Fruit fly (Drosophila melanogaster) whole organism, embryonic: Measurements from ENCODE around the gene jdp.
A peak's percentile ranks its signal among the peaks of the same experiment; 100 is the strongest.

Experiments
- Ada2b ChIP-seq: fragments of 200-800 bp; sonication (Bioruptor generic); IDR thresholded peaks from 2 replicates; pipeline ENCODE4 v1.3.6; 2022; ENCODE audit warnings: missing biosample characterization, missing genetic modification characterization
- Aef1 ChIP-seq: fragments of 200-800 bp; sonication (Bioruptor generic); IDR thresholded peaks from 3 replicates; pipeline ENCODE4 v1.3.6; 2022; ENCODE audit warnings: missing biosample characterization, missing genetic modification characterization
- CG10274 ChIP-seq: fragments of 200-800 bp; sonication (Bioruptor generic); optimal IDR thresholded peaks from 3 replicates; lab custom pipeline; 2017; ENCODE audit warnings: missing biosample characterization, mild to moderate bottlenecking, missing genetic modification characterization
- CG12769 ChIP-seq: fragments of 200-800 bp; sonication (Bioruptor generic); optimal IDR thresholded peaks from 2 replicates; lab custom pipeline; 2019; ENCODE audit warnings: missing biosample characterization, mild to moderate bottlenecking, missing genetic modification characterization, moderate library complexity
- CG1603 ChIP-seq: fragments of 200-800 bp; sonication (Bioruptor generic); optimal IDR thresholded peaks from 2 replicates; lab custom pipeline; 2019; ENCODE audit warnings: missing biosample characterization, mild to moderate bottlenecking, missing genetic modification characterization, moderate library complexity
- CG30403 ChIP-seq: fragments of 200-800 bp; sonication (Bioruptor generic); optimal IDR thresholded peaks from 3 replicates; lab custom pipeline; 2016; ENCODE audit warnings: missing biosample characterization, missing genetic modification characterization
- CG32532 ChIP-seq: fragments of 200-800 bp; sonication (Bioruptor generic); IDR thresholded peaks from 2 replicates; pipeline ENCODE4 v1.3.6; 2022; ENCODE audit warnings: missing biosample characterization, missing genetic modification characterization
- CG33213 ChIP-seq: fragments of 200-800 bp; sonication (Bioruptor generic); optimal IDR thresholded peaks from 3 replicates; lab custom pipeline; 2016; ENCODE audit warnings: missing biosample characterization, missing genetic modification characterization
- CG4617 ChIP-seq: fragments of 200-800 bp; sonication (Bioruptor generic); optimal IDR thresholded peaks from 3 replicates; lab custom pipeline; 2016; ENCODE audit warnings: missing biosample characterization, missing genetic modification characterization, borderline replicate concordance
- CG7786 ChIP-seq: fragments of 200-800 bp; sonication (Bioruptor generic); optimal IDR thresholded peaks from 2 replicates; lab custom pipeline; 2016; ENCODE audit warnings: missing biosample characterization, missing genetic modification characterization
- CG8359 ChIP-seq: fragments of 200-800 bp; sonication (Bioruptor generic); optimal IDR thresholded peaks from 2 replicates; lab custom pipeline; 2017; ENCODE audit warnings: missing biosample characterization, mild to moderate bottlenecking, missing genetic modification characterization, borderline replicate concordance
- CG8478 ChIP-seq: fragments of >200 bp; optimal IDR thresholded peaks from 2 replicates; lab custom pipeline; 2018
- D19B ChIP-seq: fragments of 200-800 bp; sonication (Bioruptor generic); optimal IDR thresholded peaks from 2 replicates; lab custom pipeline; 2017; ENCODE audit warnings: missing biosample characterization, mild to moderate bottlenecking, missing genetic modification characterization
- Dll ChIP-seq: fragments of 200-800 bp; sonication (Bioruptor generic); IDR thresholded peaks from 4 replicates; pipeline ENCODE4 v1.3.6; 2022; ENCODE audit warnings: missing biosample characterization, missing genetic modification characterization; ENCODE audit not compliant: partially characterized antibody
- Drgx ChIP-seq: fragments of 200-800 bp; sonication (Bioruptor generic); IDR thresholded peaks from 2 replicates; pipeline ENCODE4 v1.3.6; 2022; ENCODE audit warnings: missing biosample characterization, missing genetic modification characterization
- Ets65A ChIP-seq: fragments of 200-800 bp; sonication (Bioruptor generic); peaks from one replicate; lab custom pipeline; 2016; ENCODE audit warnings: missing biosample characterization, missing genetic modification characterization
- Gsc ChIP-seq: fragments of 200-800 bp; sonication (Bioruptor generic); IDR thresholded peaks from 2 replicates; pipeline ENCODE4 v1.3.6; 2022; ENCODE audit warnings: missing biosample characterization, missing genetic modification characterization
- HHEX ChIP-seq: fragments of 200-800 bp; sonication (Bioruptor generic); optimal IDR thresholded peaks from 3 replicates; lab custom pipeline; 2017; ENCODE audit warnings: missing biosample characterization, mild to moderate bottlenecking, missing genetic modification characterization, missing genetic modification reagents
- HmgD ChIP-seq: fragments of 200-800 bp; sonication (Bioruptor generic); optimal IDR thresholded peaks from 3 replicates; lab custom pipeline; 2016; ENCODE audit warnings: missing biosample characterization, missing genetic modification characterization
- Hr39 ChIP-seq: fragments of >200 bp; optimal IDR thresholded peaks from 2 replicates; lab custom pipeline; 2017
- Hr78 ChIP-seq, 2 experiments: fragments of 200-800 bp in 1 of 2; fragments of >200 bp in 1 of 2; sonication (Bioruptor generic) in 1 of 2; optimal IDR thresholded peaks; 2 replicates each; lab custom pipeline; 2017 to 2019; ENCODE audit warnings: missing biosample characterization in 2 of 2, missing genetic modification characterization in 2 of 2, mild to moderate bottlenecking in 1 of 2, moderate library complexity in 1 of 2
- Lhr ChIP-seq: fragments of 200-800 bp; sonication (Bioruptor generic); optimal IDR thresholded peaks from 3 replicates; lab custom pipeline; 2017; ENCODE audit warnings: mild to moderate bottlenecking, missing biosample characterization, missing genetic modification reagents, missing genetic modification characterization
- MBD-R2 ChIP-seq: fragments of 200-800 bp; sonication (Bioruptor generic); IDR thresholded peaks from 2 replicates; pipeline ENCODE4 v1.3.6; 2022; ENCODE audit warnings: missing biosample characterization, missing genetic modification characterization
- Med ChIP-seq: fragments of 200-800 bp; sonication (Bioruptor generic); peaks from one replicate; lab custom pipeline; 2016; ENCODE audit warnings: missing biosample characterization, missing genetic modification characterization, mild to moderate bottlenecking, inconsistent platforms, moderate library complexity
- NFAT ChIP-seq: fragments of 200-800 bp; sonication (Bioruptor generic); IDR thresholded peaks from 2 replicates; pipeline ENCODE4 v1.3.6; 2022; ENCODE audit warnings: missing biosample characterization, missing genetic modification characterization
- Scr ChIP-seq: fragments of 200-800 bp; sonication (Bioruptor generic); IDR thresholded peaks from 2 replicates; pipeline ENCODE4 v1.3.6; 2022; ENCODE audit warnings: missing biosample characterization, missing genetic modification characterization; ENCODE audit not compliant: partially characterized antibody
- Tbp ChIP-seq: fragments of >200 bp; optimal IDR thresholded peaks from 2 replicates; lab custom pipeline; 2018; ENCODE audit warnings: missing biosample characterization, missing genetic modification characterization
- ara ChIP-seq: fragments of 200-800 bp; sonication (Bioruptor generic); IDR thresholded peaks from 2 replicates; pipeline ENCODE4 v1.3.6; 2022; ENCODE audit warnings: missing biosample characterization, missing genetic modification characterization
- bcd ChIP-seq: fragments of 200-800 bp; sonication (Bioruptor generic); optimal IDR thresholded peaks from 2 replicates; lab custom pipeline; 2017; ENCODE audit warnings: missing biosample characterization, mild to moderate bottlenecking, missing genetic modification characterization
- ci ChIP-seq: fragments of 200-800 bp; sonication (Bioruptor generic); IDR thresholded peaks from 3 replicates; pipeline ENCODE4 v1.3.6; 2022; ENCODE audit warnings: missing biosample characterization, missing genetic modification characterization
- dimm ChIP-seq: fragments of 200-800 bp; sonication (Bioruptor generic); IDR thresholded peaks from 2 replicates; pipeline ENCODE4 v1.3.6; 2022; ENCODE audit warnings: missing biosample characterization, missing genetic modification characterization
- ken ChIP-seq: fragments of 200-800 bp; sonication (Bioruptor generic); IDR thresholded peaks from 3 replicates; pipeline ENCODE4 v1.3.6; 2022; ENCODE audit warnings: missing biosample characterization, missing genetic modification characterization
- lola ChIP-seq, 3 experiments: fragments of >200 bp in 2 of 3; fragments of 200-800 bp in 1 of 3; sonication (Bioruptor generic) in 1 of 3; optimal IDR thresholded peaks; 2 replicates each; lab custom pipeline; 2017 to 2019; ENCODE audit warnings: missing biosample characterization in 3 of 3, missing genetic modification characterization in 3 of 3, mild to moderate bottlenecking in 1 of 3, moderate library complexity in 1 of 3
- mam ChIP-seq: fragments of 200-800 bp; sonication (Bioruptor generic); optimal IDR thresholded peaks from 3 replicates; lab custom pipeline; 2016; ENCODE audit warnings: missing biosample characterization, missing genetic modification characterization
- mirr ChIP-seq: fragments of 200-800 bp; sonication (Bioruptor generic); optimal IDR thresholded peaks from 3 replicates; lab custom pipeline; 2018; ENCODE audit warnings: missing biosample characterization, mild to moderate bottlenecking, missing genetic modification characterization
- otp ChIP-seq: fragments of 200-800 bp; sonication (Bioruptor generic); IDR thresholded peaks from 3 replicates; pipeline ENCODE4, ENCODE4 v1.3.6; 2022; ENCODE audit warnings: missing biosample characterization, missing genetic modification characterization
- sens ChIP-seq: fragments of 200-800 bp; sonication (Bioruptor generic); peaks from one replicate; lab custom pipeline; 2016; ENCODE audit warnings: missing biosample characterization, missing genetic modification characterization
- sima ChIP-seq: fragments of 200-800 bp; sonication (Bioruptor generic); optimal IDR thresholded peaks from 2 replicates; lab custom pipeline; 2016; ENCODE audit warnings: missing biosample characterization, missing genetic modification characterization
- sisA ChIP-seq: fragments of 200-800 bp; sonication (Bioruptor generic); IDR thresholded peaks from 2 replicates; pipeline ENCODE4 v1.3.6; 2022; ENCODE audit warnings: missing biosample characterization, missing genetic modification characterization
- ssp ChIP-seq: fragments of 200-800 bp; sonication (Bioruptor generic); IDR thresholded peaks from 2 replicates; pipeline ENCODE4 v1.3.6; 2022; ENCODE audit warnings: missing biosample characterization, missing genetic modification characterization
- tll ChIP-seq, 2 experiments: fragments of 200-800 bp in 1 of 2; fragments of >200 bp in 1 of 2; sonication (Bioruptor generic) in 1 of 2; optimal IDR thresholded peaks; 2 replicates each; lab custom pipeline; 2017 to 2019; ENCODE audit warnings: missing biosample characterization in 2 of 2, missing genetic modification characterization in 2 of 2, mild to moderate bottlenecking in 1 of 2, moderate library complexity in 1 of 2
- twi ChIP-seq: fragments of 200-800 bp; optimal IDR thresholded peaks from 2 replicates; lab custom pipeline; 2019; ENCODE audit warnings: missing biosample characterization, mild to moderate bottlenecking, missing genetic modification characterization, moderate library complexity
- wor ChIP-seq: fragments of 200-800 bp; sonication (Bioruptor generic); IDR thresholded peaks from 2 replicates; pipeline ENCODE4 v1.3.6; 2022; ENCODE audit warnings: missing biosample characterization, missing genetic modification characterization

jdp gene

DNA sequence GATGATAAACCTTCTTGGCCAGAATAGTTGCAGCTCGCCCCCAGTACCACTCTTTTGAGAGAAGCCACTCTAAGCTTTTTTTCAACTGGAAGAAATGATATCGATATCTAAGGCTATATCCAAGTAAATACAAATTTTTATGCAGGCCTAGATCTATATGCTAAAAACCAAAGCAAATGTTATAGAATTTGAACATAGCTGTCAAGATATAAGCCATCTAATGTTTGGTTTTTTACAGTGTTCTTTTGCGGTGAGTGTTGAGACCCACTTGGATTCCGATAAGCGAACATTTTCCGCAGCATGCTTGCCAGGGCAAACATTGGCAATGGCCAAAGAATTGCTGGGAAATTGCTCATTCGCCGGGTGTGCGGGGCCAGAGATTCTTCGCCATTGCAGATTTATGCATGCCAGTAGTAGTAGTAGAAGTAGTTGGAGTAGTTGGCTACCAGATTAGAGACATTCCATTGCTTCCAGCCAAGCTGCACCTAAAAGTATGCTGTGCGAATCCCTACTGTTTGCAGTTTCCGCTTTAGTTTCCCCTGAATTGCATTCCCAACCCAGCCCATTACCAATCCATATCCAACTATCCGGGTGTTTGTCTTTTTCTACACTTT lies 2.0 kb upstream of the jdp start:
- TF ChIP-seq Lhr (GFP tag; lab: Kevin White, UChicago) = no peak
- TF ChIP-seq sens (GFP tag; lab: Kevin White, UChicago) = peak; percentile 56
- TF ChIP-seq CG8478 (lab: Kevin White, UChicago) = peak; percentile 24
- 0 out of 3 replicates have a peak, but pooled peaks have one; percentile 28 for TF ChIP-seq ci
- TF ChIP-seq tll (GFP tag; optimal IDR thresholded peaks at IDR 0.05; lab: Kevin White, UChicago) = no peak
- TF ChIP-seq Med (GFP tag; lab: Kevin White, UChicago) = peak; percentile 52
- TF ChIP-seq, all 482 proteins: peak for 4

DNA sequence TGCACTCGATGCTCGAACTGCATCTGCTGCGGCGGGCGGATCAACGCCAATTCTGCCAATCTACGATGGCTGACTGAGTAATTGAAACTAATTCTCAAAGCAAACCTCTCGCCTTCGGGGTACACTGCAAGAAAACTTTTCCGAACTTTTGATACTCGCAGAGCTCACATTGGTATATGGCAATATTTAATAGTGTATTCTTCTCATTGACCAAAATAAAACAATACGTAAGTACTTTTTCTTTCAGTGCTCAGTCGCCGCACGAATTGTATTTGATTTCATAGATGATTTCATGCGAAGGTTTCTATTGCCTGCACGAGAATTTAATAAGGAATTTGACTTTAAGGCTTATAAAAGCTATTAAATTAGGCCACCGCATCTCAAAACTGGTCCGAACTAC lies 1.2 kb downstream of the jdp start:
- peak; percentile 26; the same call in 1 of the 2 replicates for TF ChIP-seq Drgx (GFP tag; lab: Robert Waterston, UW)
- no peak for TF ChIP-seq Dll
- peak; percentile 12; the same call in 1 of the 3 replicates for TF ChIP-seq Aef1 (GFP tag; lab: Robert Waterston, UW)
- 0 out of 2 replicates have a peak, but pooled peaks have one; percentile 21 for TF ChIP-seq Ada2b
- no peak for TF ChIP-seq D19B (GFP tag; lab: Kevin White, UChicago)
- TF ChIP-seq Ets65A = peak; percentile 56
- TF ChIP-seq sisA (GFP tag; lab: Robert Waterston, UW) = 0 out of 2 replicates have a peak, but pooled peaks have one; percentile 3
- TF ChIP-seq Med (GFP tag; lab: Kevin White, UChicago) = peak; percentile 63
- TF ChIP-seq twi (tag; lab: Kevin White, UChicago) = no peak

DNA sequence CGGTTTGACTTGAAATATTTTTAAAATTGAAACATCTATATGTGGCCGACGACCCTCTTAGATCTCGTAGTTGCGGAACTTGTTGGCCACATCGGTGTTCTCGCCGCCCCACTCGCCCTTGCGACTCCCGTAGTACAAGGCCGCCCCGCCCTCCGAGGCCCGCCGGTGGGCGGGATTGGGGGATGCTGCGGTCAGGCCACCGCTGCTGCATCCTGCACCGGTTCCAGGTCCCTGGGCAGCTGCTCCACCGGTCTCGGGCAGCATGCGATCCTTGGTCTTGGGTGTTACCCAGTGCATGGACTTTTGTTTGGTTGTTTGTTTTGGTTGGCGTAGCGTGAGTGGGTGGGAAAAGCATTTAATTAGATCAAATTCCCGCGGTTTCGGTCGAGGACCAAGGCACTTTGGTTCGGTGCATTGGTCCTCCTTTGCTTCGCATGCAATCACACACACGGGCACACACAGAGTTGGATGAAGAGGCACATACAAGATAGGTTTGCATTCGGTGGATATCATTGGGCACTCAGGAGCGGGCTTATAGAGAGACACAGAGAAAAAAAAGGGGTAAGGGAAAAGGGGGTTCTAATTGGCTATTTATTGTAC lies 8.5 kb downstream of the jdp start:
- TF ChIP-seq otp (GFP tag; lab: Robert Waterston, UW) = no peak
- TF ChIP-seq Ets65A = peak; percentile 90
- TF ChIP-seq NFAT (GFP tag; lab: Robert Waterston, UW) = no peak
- no peak for TF ChIP-seq ken (GFP tag; lab: Robert Waterston, UW)
- TF ChIP-seq HHEX (GFP tag; lab: Kevin White, UChicago) = no peak
- no peak for TF ChIP-seq wor
- peak; percentile 21; the same call in 1 of the 2 replicates for TF ChIP-seq dimm (GFP tag; lab: Robert Waterston, UW)
- TF ChIP-seq Hr39 (lab: Kevin White, UChicago) = peak; percentile 78
- TF ChIP-seq CG7786 (GFP tag; lab: Kevin White, UChicago) = no peak
- TF ChIP-seq mam (GFP tag; lab: Kevin White, UChicago) = no peak
- 0 out of 2 replicates have a peak, but pooled peaks have one; percentile 9 for TF ChIP-seq Gsc (GFP tag; lab: Robert Waterston, UW)

- TF ChIP-seq CG1603 (tag; lab: Kevin White, UChicago) = no peak
- no peak for TF ChIP-seq mirr (GFP tag; lab: Kevin White, UChicago)
- no peak for TF ChIP-seq MBD-R2 (GFP tag; lab: Robert Waterston, UW)
- no peak for TF ChIP-seq lola (GFP tag; optimal IDR thresholded peaks at IDR 0.05; lab: Kevin White, UChicago)
- peak in 1 of 2 experiments; percentile 44 for TF ChIP-seq Hr78 (GFP tag; optimal IDR thresholded peaks at IDR 0.05; lab: Kevin White, UChicago)
- TF ChIP-seq ssp (GFP tag; lab: Robert Waterston, UW) = no peak
- TF ChIP-seq, all 482 proteins: peak for 1
These were observed 12.5 kb downstream of the jdp start, which contains the start of the genes CG31524 and CG9698 for dm6 chr3R:30514255-30514827. Gene CG31524, minus strand, starts transcription at chr3R:30514355. Gene CG9698, plus strand, starts transcription at chr3R:30514777.

- TF ChIP-seq Scr (GFP tag; lab: Robert Waterston, UW) = no peak
- TF ChIP-seq CG10274 (GFP tag; lab: Kevin White, UChicago) = no peak
- TF ChIP-seq CG4617 = no peak
- no peak for TF ChIP-seq CG8359
- no peak for TF ChIP-seq bcd
- no peak for TF ChIP-seq CG12769
- TF ChIP-seq HmgD (GFP tag; lab: Kevin White, UChicago) = no peak
- no peak for TF ChIP-seq CG30403 (GFP tag; lab: Kevin White, UChicago)
- TF ChIP-seq Tbp (GFP tag; lab: Kevin White, UChicago) = no peak
- TF ChIP-seq CG32532 (GFP tag; lab: Robert Waterston, UW) = no peak
- TF ChIP-seq sima = no peak
- TF ChIP-seq CG33213 (GFP tag; lab: Kevin White, UChicago) = no peak
- TF ChIP-seq ara = no peak
- TF ChIP-seq CG8478 (lab: Kevin White, UChicago) = no peak
These were observed 14.7 kb downstream of the jdp start, which contains the start of gene PH4alphaNE2 for dm6 chr3R:30512114-30512513. Gene PH4alphaNE2, minus strand, starts transcription at chr3R:30512214.
